Fruit fly (Drosophila melanogaster): ENCODE results near the gene Tdh.

- TF ChIP-seq ovo (GFP tag; optimal IDR thresholded peaks at IDR 0.05) (peak; percentile 68), CG7045 (GFP tag; optimal IDR thresholded peaks at IDR 0.05) (peak; percentile 91), CG12768 (GFP tag; optimal IDR thresholded peaks at IDR 0.05) (peak; percentile 91)
Measured at dm6 chr3L:20474789-20475208, 8.1 kb downstream of the Tdh start.

Data from whole organism, adult.